Worm (Caenorhabditis elegans) whole organism, mixed stage, embryonic: ENCODE measurements around the gene rpc-11.

Experiments used
- M03D4.4 ChIP-seq: sonication (generic microtip); optimal IDR thresholded peaks from 2 replicates; lab custom pipeline; 2017; ENCODE audit warnings: mild to moderate bottlenecking, missing genetic modification characterization, missing compliant biosample characterization
- bed-3 ChIP-seq: fragments of 200-800 bp; sonication (Bioruptor generic); optimal IDR thresholded peaks from 3 replicates; lab custom pipeline; 2018; ENCODE audit warnings: mild to moderate bottlenecking, missing genetic modification characterization, moderate library complexity, missing compliant biosample characterization
- blmp-1 ChIP-seq: fragments of 150-350 bp; optimal IDR thresholded peaks from 2 replicates; lab custom pipeline; 2014; ENCODE audit warnings: missing biosample characterization, missing genetic modification characterization
- ceh-39 ChIP-seq: fragments of 150-350 bp; optimal IDR thresholded peaks from 2 replicates; lab custom pipeline; 2014; ENCODE audit warnings: missing biosample characterization, missing genetic modification characterization
- ceh-43 ChIP-seq: fragments of 200-800 bp; sonication (Bioruptor generic); optimal IDR thresholded peaks from 2 replicates; lab custom pipeline; 2018; ENCODE audit warnings: mild to moderate bottlenecking, missing genetic modification characterization, moderate library complexity, missing compliant biosample characterization
- ceh-83 ChIP-seq: fragments of 200-800 bp; sonication (Bioruptor generic); optimal IDR thresholded peaks from 2 replicates; lab custom pipeline; 2018; ENCODE audit warnings: mild to moderate bottlenecking, missing genetic modification characterization, missing compliant biosample characterization
- ces-1 ChIP-seq: fragments of 150-350 bp; optimal IDR thresholded peaks from 2 replicates; lab custom pipeline; 2014; ENCODE audit warnings: missing biosample characterization, missing genetic modification reagents, missing genetic modification characterization
- cnd-1 ChIP-seq: fragments of 200-800 bp; sonication (Bioruptor generic); optimal IDR thresholded peaks from 2 replicates; lab custom pipeline; 2018; ENCODE audit warnings: mild to moderate bottlenecking, missing genetic modification characterization, missing compliant biosample characterization
- drap-1 ChIP-seq: fragments of 200-800 bp; sonication (Bioruptor generic); optimal IDR thresholded peaks from 3 replicates; lab custom pipeline; 2018; ENCODE audit warnings: mild to moderate bottlenecking, missing genetic modification characterization, missing compliant biosample characterization
- elt-1 ChIP-seq: sonication (generic microtip); optimal IDR thresholded peaks from 2 replicates; lab custom pipeline; 2017; ENCODE audit warnings: missing genetic modification characterization, mild to moderate bottlenecking, missing compliant biosample characterization, antibody characterized with exemption, moderate library complexity, borderline replicate concordance; ENCODE audit not compliant: insufficient read depth
- flh-1 ChIP-seq: fragments of 200-800 bp; sonication (Bioruptor generic); optimal IDR thresholded peaks from 2 replicates; lab custom pipeline; 2018; ENCODE audit warnings: mild to moderate bottlenecking, missing genetic modification characterization, moderate library complexity, missing compliant biosample characterization
- ham-2 ChIP-seq: fragments of 200-800 bp; sonication (Bioruptor generic); optimal IDR thresholded peaks from 2 replicates; lab custom pipeline; 2018; ENCODE audit warnings: mild to moderate bottlenecking, missing genetic modification characterization, missing compliant biosample characterization
- lin-13 ChIP-seq: fragments of 150-350 bp; optimal IDR thresholded peaks from 2 replicates; lab custom pipeline; 2014; ENCODE audit warnings: missing biosample characterization, missing genetic modification characterization
- lin-32 ChIP-seq: fragments of 200-800 bp; sonication (Bioruptor generic); optimal IDR thresholded peaks from 2 replicates; lab custom pipeline; 2018; ENCODE audit warnings: mild to moderate bottlenecking, missing genetic modification characterization, missing compliant biosample characterization
- lsy-2 ChIP-seq: fragments of 150-350 bp; optimal IDR thresholded peaks from 2 replicates; lab custom pipeline; 2014; ENCODE audit warnings: missing biosample characterization, missing genetic modification characterization
- mab-5 ChIP-seq: fragments of 150-350 bp; optimal IDR thresholded peaks from 2 replicates; lab custom pipeline; 2014; ENCODE audit warnings: missing biosample characterization, missing genetic modification characterization
- mep-1 ChIP-seq: fragments of 150-350 bp; optimal IDR thresholded peaks from 2 replicates; lab custom pipeline; 2017; ENCODE audit warnings: missing biosample characterization, missing genetic modification reagents, missing genetic modification characterization, inconsistent platforms
- mls-2 ChIP-seq: sonication (generic microtip); optimal IDR thresholded peaks from 2 replicates; lab custom pipeline; 2016; ENCODE audit warnings: mild to moderate bottlenecking, missing genetic modification characterization, moderate library complexity, missing compliant biosample characterization
- nhr-2 ChIP-seq: fragments of 150-350 bp; optimal IDR thresholded peaks from 2 replicates; lab custom pipeline; 2014; ENCODE audit warnings: missing biosample characterization, missing genetic modification characterization
- nhr-237 ChIP-seq: fragments of 150-350 bp; optimal IDR thresholded peaks from 2 replicates; lab custom pipeline; 2014; ENCODE audit warnings: missing biosample characterization, missing genetic modification characterization
- nhr-28 ChIP-seq: fragments of 150-350 bp; optimal IDR thresholded peaks from 2 replicates; lab custom pipeline; 2014; ENCODE audit warnings: missing biosample characterization, missing genetic modification characterization
- nhr-76 ChIP-seq: sonication (generic microtip); optimal IDR thresholded peaks from 2 replicates; lab custom pipeline; 2017; ENCODE audit warnings: missing biosample characterization, missing genetic modification characterization
- pha-4 ChIP-seq: fragments of 150-350 bp; optimal IDR thresholded peaks from 2 replicates; lab custom pipeline; 2018; ENCODE audit warnings: missing biosample characterization, missing genetic modification reagents, missing genetic modification characterization
- sem-2 ChIP-seq: fragments of 200-800 bp; sonication (Bioruptor generic); optimal IDR thresholded peaks from 2 replicates; lab custom pipeline; 2018; ENCODE audit warnings: mild to moderate bottlenecking, missing genetic modification characterization, missing compliant biosample characterization
- sptf-1 ChIP-seq: sonication (generic microtip); optimal IDR thresholded peaks from 2 replicates; lab custom pipeline; 2017; ENCODE audit warnings: mild to moderate bottlenecking, missing genetic modification characterization, moderate library complexity, missing compliant biosample characterization
- tbx-8 ChIP-seq: fragments of 200-800 bp; sonication (Bioruptor generic); optimal IDR thresholded peaks from 2 replicates; lab custom pipeline; 2018; ENCODE audit warnings: mild to moderate bottlenecking, missing genetic modification characterization, moderate library complexity, missing compliant biosample characterization
- unc-120 ChIP-seq: sonication (generic microtip); optimal IDR thresholded peaks from 2 replicates; lab custom pipeline; 2017; ENCODE audit warnings: missing genetic modification characterization, missing compliant biosample characterization; ENCODE audit not compliant: poor library complexity, severe bottlenecking
- unc-62 ChIP-seq: fragments of 150-350 bp; optimal IDR thresholded peaks from 2 replicates; lab custom pipeline; 2014; ENCODE audit warnings: missing biosample characterization, missing genetic modification reagents, missing genetic modification characterization
- zip-8 ChIP-seq: fragments of 150-350 bp; optimal IDR thresholded peaks from 2 replicates; lab custom pipeline; 2014; ENCODE audit warnings: missing biosample characterization, missing genetic modification characterization
- ztf-11 ChIP-seq: fragments of 150-350 bp; optimal IDR thresholded peaks from 2 replicates; lab custom pipeline; 2014; ENCODE audit warnings: missing biosample characterization, missing genetic modification characterization

The rpc-11 gene

ce11 chrIV:1394077-1394476 lies 15.8 kb downstream of the rpc-11 start:
- TF ChIP-seq drap-1 (no peak), mab-5 (tag; lab: Kevin White, UChicago) (no peak), sptf-1 (tag; lab: Kevin White, UChicago) (no peak), bed-3 (GFP tag; lab: Kevin White, UChicago) (no peak), unc-120 (no peak), unc-62 (GFP tag; lab: Kevin White, UChicago) (no peak)

ce11 chrIV:1391446-1391845 lies 18.4 kb downstream of the rpc-11 start:
- TF ChIP-seq elt-1 (no peak), ces-1 (GFP tag; lab: Kevin White, UChicago) (no peak), ham-2 (GFP tag; lab: Kevin White, UChicago) (no peak), lsy-2 (tag; lab: Kevin White, UChicago) (no peak)

ce11 chrIV:1390102-1390501 lies 19.7 kb downstream of the rpc-11 start:
- TF ChIP-seq tbx-8 (GFP tag; lab: Kevin White, UChicago) (no peak), elt-1 (no peak), ztf-11 (tag; lab: Kevin White, UChicago) (no peak)

- no peak for TF ChIP-seq ceh-39
- TF ChIP-seq sptf-1 (tag; lab: Kevin White, UChicago): no peak
- TF ChIP-seq drap-1: no peak
- TF ChIP-seq tbx-8 (GFP tag; lab: Kevin White, UChicago): no peak
- no peak for TF ChIP-seq ztf-11 (tag; lab: Kevin White, UChicago)
- no peak for TF ChIP-seq flh-1 (GFP tag; lab: Kevin White, UChicago)
Observed at ce11 chrIV:1389599-1389998, 20.2 kb downstream of the rpc-11 start.

ce11 chrIV:1389021-1389420 lies 20.8 kb downstream of the rpc-11 start:
- TF ChIP-seq blmp-1 (tag; lab: Kevin White, UChicago) (no peak), nhr-2 (tag; lab: Kevin White, UChicago) (no peak), lin-13 (tag; lab: Kevin White, UChicago) (no peak), M03D4.4 (tag; lab: Kevin White, UChicago) (no peak), lsy-2 (tag; lab: Kevin White, UChicago) (no peak), nhr-28 (tag; lab: Kevin White, UChicago) (no peak), sptf-1 (tag; lab: Kevin White, UChicago) (no peak)

- TF ChIP-seq lin-32 (GFP tag; lab: Kevin White, UChicago) (peak; percentile 61), sptf-1 (tag; lab: Kevin White, UChicago) (peak; percentile 91), flh-1 (GFP tag; lab: Kevin White, UChicago) (peak; percentile 67), unc-62 (GFP tag; lab: Kevin White, UChicago) (no peak), pha-4 (tag; lab: Kevin White, UChicago) (no peak), sem-2 (GFP tag; lab: Kevin White, UChicago) (peak; percentile 70), nhr-2 (tag; lab: Kevin White, UChicago) (no peak), ceh-43 (peak; percentile 65), ham-2 (GFP tag; lab: Kevin White, UChicago) (peak; percentile 31), nhr-237 (tag; lab: Kevin White, UChicago) (no peak), mls-2 (tag; lab: Kevin White, UChicago) (peak; percentile 82), drap-1 (peak; percentile 75), lin-13 (tag; lab: Kevin White, UChicago) (peak; percentile 3), ceh-83 (GFP tag; lab: Kevin White, UChicago) (peak; percentile 82), bed-3 (GFP tag; lab: Kevin White, UChicago) (peak; percentile 58), nhr-76 (no peak), unc-120 (peak; percentile 54), mep-1 (tag; lab: Kevin White, UChicago) (no peak), tbx-8 (GFP tag; lab: Kevin White, UChicago) (no peak), ces-1 (GFP tag; lab: Kevin White, UChicago) (peak; percentile 7), zip-8 (tag; lab: Kevin White, UChicago) (no peak), M03D4.4 (tag; lab: Kevin White, UChicago) (peak; percentile 81), cnd-1 (peak; percentile 81)
Observed at ce11 chrIV:1388079-1388478, 21.8 kb downstream of the rpc-11 start.
